Fruit fly (Drosophila melanogaster) whole organism, pupa: Measurements from ENCODE around the gene Sras.
A peak's percentile ranks its signal among the peaks of the same experiment; 100 is the strongest.

Experiments used
- CG10348 ChIP-seq: fragments of 200-800 bp; sonication (Bioruptor generic); IDR thresholded peaks from 2 replicates; pipeline ENCODE4 v1.3.6; 2022; ENCODE audit warnings: missing biosample characterization, missing genetic modification characterization
- CG12605 ChIP-seq: fragments of 200-800 bp; sonication (Bioruptor generic); IDR thresholded peaks from 2 replicates; pipeline ENCODE4 v1.3.6; 2022; ENCODE audit warnings: missing biosample characterization, missing genetic modification characterization
- CG13204 ChIP-seq: fragments of 200-800 bp; sonication (Bioruptor generic); optimal IDR thresholded peaks from 2 replicates; lab custom pipeline; 2018; ENCODE audit warnings: missing biosample characterization, mild to moderate bottlenecking, missing genetic modification characterization, moderate library complexity
- CG14655 ChIP-seq: fragments of 200-800 bp; sonication (Bioruptor generic); optimal IDR thresholded peaks from 3 replicates; lab custom pipeline; 2017; ENCODE audit warnings: mild to moderate bottlenecking, missing biosample characterization, missing genetic modification reagents, missing genetic modification characterization
- CG15710 ChIP-seq: fragments of 200-800 bp; sonication (Bioruptor generic); optimal IDR thresholded peaks from 2 replicates; lab custom pipeline; 2018; ENCODE audit warnings: missing biosample characterization, mild to moderate bottlenecking, missing genetic modification characterization, moderate library complexity
- CG17806 ChIP-seq: fragments of 200-800 bp; sonication (Bioruptor generic); optimal IDR thresholded peaks from 2 replicates; lab custom pipeline; 2018; ENCODE audit warnings: missing biosample characterization, mild to moderate bottlenecking, missing genetic modification characterization, moderate library complexity
- CG32121 ChIP-seq: fragments of 200-800 bp; sonication (Bioruptor generic); IDR thresholded peaks from 2 replicates; pipeline ENCODE4 v1.3.6; 2022; ENCODE audit warnings: missing biosample characterization, missing genetic modification characterization
- CG34367 ChIP-seq: fragments of 200-800 bp; sonication (Bioruptor generic); optimal IDR thresholded peaks from 2 replicates; lab custom pipeline; 2018; ENCODE audit warnings: missing biosample characterization, mild to moderate bottlenecking, missing genetic modification characterization
- CG4496 ChIP-seq: fragments of 200-800 bp; sonication (Bioruptor generic); IDR thresholded peaks from 3 replicates; pipeline ENCODE4 v1.3.6; 2022; ENCODE audit warnings: missing biosample characterization, missing genetic modification characterization
- CG8159 ChIP-seq: fragments of 200-800 bp; sonication (Bioruptor generic); optimal IDR thresholded peaks from 3 replicates; lab custom pipeline; 2018; ENCODE audit warnings: missing biosample characterization, mild to moderate bottlenecking, missing genetic modification characterization, moderate library complexity
- CG8301 ChIP-seq: fragments of 200-800 bp; sonication (Bioruptor generic); optimal IDR thresholded peaks from 2 replicates; lab custom pipeline; 2018; ENCODE audit warnings: missing biosample characterization, mild to moderate bottlenecking, missing genetic modification characterization
- CG9948 ChIP-seq: fragments of 200-800 bp; sonication (Bioruptor generic); optimal IDR thresholded peaks from 2 replicates; lab custom pipeline; 2018; ENCODE audit warnings: missing biosample characterization, mild to moderate bottlenecking, missing genetic modification characterization, moderate library complexity
- D1 ChIP-seq: fragments of 200-800 bp; sonication (Bioruptor generic); optimal IDR thresholded peaks from 2 replicates; lab custom pipeline; 2018; ENCODE audit warnings: missing biosample characterization, mild to moderate bottlenecking, missing genetic modification characterization, moderate library complexity
- EcR ChIP-seq: fragments of 200-800 bp; sonication (Bioruptor generic); optimal IDR thresholded peaks from 3 replicates; lab custom pipeline; 2019; ENCODE audit warnings: missing biosample characterization, missing genetic modification characterization, mild to moderate bottlenecking, moderate library complexity, missing genetic modification reagents
- Ets98B ChIP-seq: fragments of 200-800 bp; sonication (Bioruptor generic); IDR thresholded peaks from 2 replicates; pipeline ENCODE4 v1.3.6; 2022; ENCODE audit warnings: missing biosample characterization, missing genetic modification characterization
- Pif1A ChIP-seq: fragments of 200-800 bp; sonication (Bioruptor generic); optimal IDR thresholded peaks from 3 replicates; lab custom pipeline; 2016; ENCODE audit warnings: missing biosample characterization, missing genetic modification characterization
- Pif1B ChIP-seq: fragments of 200-800 bp; sonication (Bioruptor generic); optimal IDR thresholded peaks from 3 replicates; lab custom pipeline; 2016; ENCODE audit warnings: missing biosample characterization, missing genetic modification characterization
- Snoo ChIP-seq: fragments of 200-800 bp; sonication (Bioruptor generic); optimal IDR thresholded peaks from 3 replicates; lab custom pipeline; 2017; ENCODE audit warnings: missing biosample characterization, mild to moderate bottlenecking, missing genetic modification characterization, inconsistent platforms
- fd96Ca ChIP-seq: fragments of 200-800 bp; sonication (Bioruptor generic); IDR thresholded peaks from 3 replicates; pipeline ENCODE4 v1.3.6; 2022; ENCODE audit warnings: missing biosample characterization, missing genetic modification characterization
- gl ChIP-seq: fragments of 200-800 bp; sonication (Bioruptor generic); optimal IDR thresholded peaks from 2 replicates; lab custom pipeline; 2018; ENCODE audit warnings: missing biosample characterization, mild to moderate bottlenecking, missing genetic modification characterization
- rn ChIP-seq: fragments of 200-800 bp; sonication (Bioruptor generic); IDR thresholded peaks from 2 replicates; pipeline ENCODE4 v1.3.6; 2022; ENCODE audit warnings: missing biosample characterization, missing genetic modification characterization

Gene Sras

DNA sequence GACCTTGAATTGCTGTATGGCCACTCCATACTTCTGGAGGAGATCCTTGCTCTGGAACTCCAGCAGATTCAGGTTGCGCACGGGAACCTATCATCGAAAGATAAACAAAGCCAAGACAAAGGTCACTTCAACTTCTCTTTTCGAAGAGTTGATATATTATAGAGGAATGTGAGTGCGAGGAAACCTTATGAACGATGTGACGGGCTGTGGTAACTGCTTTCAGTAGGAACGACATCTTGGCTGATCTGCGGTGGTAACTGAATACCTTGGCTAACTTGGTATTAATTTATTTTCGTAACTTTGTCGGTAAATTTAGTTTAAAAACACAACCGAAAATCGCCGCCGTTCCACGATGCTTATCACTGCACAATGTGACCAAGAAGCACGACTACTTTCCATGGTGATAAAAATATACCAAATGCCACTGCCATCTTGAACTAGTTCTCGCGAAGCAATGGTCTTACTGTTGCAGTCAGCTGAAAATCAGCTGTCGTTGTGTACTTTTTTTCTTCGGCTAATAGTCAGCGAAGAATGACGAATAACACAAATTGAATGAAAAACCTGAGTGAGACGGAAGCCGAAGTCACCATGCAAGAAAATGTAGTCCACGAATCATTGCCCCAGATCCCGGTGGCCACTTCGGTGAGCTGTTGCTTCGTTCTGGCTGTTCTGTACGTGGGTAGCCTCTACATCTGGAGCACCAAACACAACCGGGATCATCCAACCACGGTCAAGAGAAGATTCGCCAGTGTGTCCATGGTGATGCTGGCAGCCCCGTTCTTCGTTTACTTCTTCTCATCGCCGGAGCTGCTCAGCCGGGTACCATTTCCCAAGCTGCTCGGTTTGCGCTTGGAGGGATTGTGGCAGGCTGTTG, at the start of gene Sras, which contains the start of gene ScsbetaG:
Gene Sras, plus strand, starts transcription at position 466 of the 874 bp plus-strand sequence.
Gene ScsbetaG, minus strand, starts transcription at position 383 of the 874 bp plus-strand sequence.
- no peak for TF ChIP-seq fd96Ca (GFP tag; lab: Robert Waterston, UW)
- TF ChIP-seq gl (tag; lab: Kevin White, UChicago): peak; percentile 1

DNA sequence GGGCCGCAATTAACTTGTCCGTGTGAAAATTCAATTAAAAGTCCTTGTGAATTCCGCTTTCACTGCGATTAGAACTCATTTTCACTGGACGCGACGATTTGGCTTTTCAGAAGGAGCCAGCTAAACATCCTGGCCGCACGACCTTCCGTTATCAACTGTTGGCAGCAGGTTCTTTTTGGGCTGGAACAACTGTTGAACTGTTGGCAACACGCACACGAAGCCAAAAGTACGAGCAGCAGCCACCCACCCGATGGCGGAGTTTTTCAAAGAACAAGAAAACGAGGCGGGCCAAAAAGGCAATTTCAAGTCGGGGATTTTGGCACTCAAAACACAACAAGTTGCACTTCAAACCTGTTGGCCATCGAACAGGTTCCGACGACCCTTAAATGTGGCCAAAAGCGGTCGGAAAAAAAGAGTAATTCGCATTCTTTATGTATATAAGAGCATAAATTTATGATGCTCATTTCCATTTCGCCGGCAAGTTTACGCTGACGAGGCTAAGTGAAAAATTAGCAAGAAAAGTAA, 40.6 kb upstream of the Sras start:
- no peak for TF ChIP-seq EcR (GFP tag; lab: Kevin White, UChicago)
- TF ChIP-seq Snoo (tag; lab: Kevin White, UChicago): no peak
- TF ChIP-seq CG14655 (GFP tag; lab: Kevin White, UChicago): no peak
- no peak for TF ChIP-seq fd96Ca (GFP tag; lab: Robert Waterston, UW)
- TF ChIP-seq D1 (tag; lab: Kevin White, UChicago): no peak
- no peak for TF ChIP-seq CG9948 (tag; lab: Kevin White, UChicago)
- no peak for TF ChIP-seq CG34367 (tag; lab: Kevin White, UChicago)
- TF ChIP-seq CG32121 (GFP tag; lab: Robert Waterston, UW): no peak
- TF ChIP-seq CG13204 (GFP tag; lab: Kevin White, UChicago): no peak
- no peak for TF ChIP-seq rn (GFP tag; lab: Robert Waterston, UW)

DNA sequence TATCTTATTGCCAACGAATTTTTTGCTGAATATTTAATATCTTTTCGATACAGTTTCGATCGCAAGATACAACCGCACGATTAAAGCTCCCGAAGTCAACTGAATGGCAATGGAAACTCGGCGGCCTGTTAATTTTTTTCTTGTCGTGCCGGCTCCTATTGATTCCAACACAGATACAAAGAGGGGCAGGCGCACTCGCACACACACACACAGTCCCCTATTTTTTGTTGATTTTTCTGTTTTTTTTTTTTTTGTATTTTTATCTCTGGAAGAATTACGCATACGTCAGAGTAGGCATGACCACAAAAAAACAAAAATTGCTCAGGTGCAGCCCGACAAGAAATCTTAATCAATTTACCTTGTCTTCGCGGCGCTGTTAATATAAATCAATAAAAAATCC, 34.3 kb upstream of the Sras start, which contains the start of gene Lkr:
Gene Lkr, minus strand, starts transcription at position 101 of the 400 bp plus-strand sequence.
- TF ChIP-seq Snoo (tag; lab: Kevin White, UChicago) (no peak), CG9948 (tag; lab: Kevin White, UChicago) (no peak), CG8159 (tag; lab: Kevin White, UChicago) (no peak), CG15710 (tag; lab: Kevin White, UChicago) (no peak), CG34367 (tag; lab: Kevin White, UChicago) (no peak), fd96Ca (GFP tag; lab: Robert Waterston, UW) (no peak), CG32121 (GFP tag; lab: Robert Waterston, UW) (no peak), D1 (tag; lab: Kevin White, UChicago) (no peak), CG14655 (GFP tag; lab: Kevin White, UChicago) (no peak), Ets98B (GFP tag; lab: Robert Waterston, UW) (no peak), rn (GFP tag; lab: Robert Waterston, UW) (no peak), Pif1A (GFP tag; lab: Kevin White, UChicago) (no peak), CG13204 (GFP tag; lab: Kevin White, UChicago) (no peak), CG10348 (GFP tag; lab: Robert Waterston, UW) (no peak), gl (tag; lab: Kevin White, UChicago) (no peak), CG8301 (tag; lab: Kevin White, UChicago) (no peak), CG17806 (tag; lab: Kevin White, UChicago) (no peak), Pif1B (no peak)

DNA sequence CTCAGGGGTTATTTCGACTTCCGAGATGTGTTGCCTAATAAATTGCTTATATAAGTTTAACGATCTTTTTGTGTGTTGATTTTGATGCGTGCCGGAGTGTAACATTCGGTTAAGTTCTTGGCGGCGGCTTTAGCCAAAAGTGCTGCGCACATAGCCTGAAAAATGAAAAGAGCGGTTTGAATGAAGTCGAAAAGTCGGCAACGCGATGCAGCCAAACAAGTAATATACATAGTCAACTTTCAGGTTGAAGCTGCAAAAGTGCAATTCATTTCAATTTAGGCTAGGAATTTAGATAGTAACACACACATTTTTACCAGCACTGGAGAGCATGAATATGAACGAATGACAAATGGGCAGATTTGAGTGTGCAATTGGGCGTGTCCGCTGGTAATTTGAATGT, 29.3 kb upstream of the Sras start:
- TF ChIP-seq CG10348 (GFP tag; lab: Robert Waterston, UW) (no peak), fd96Ca (GFP tag; lab: Robert Waterston, UW) (no peak), CG8301 (tag; lab: Kevin White, UChicago) (no peak), rn (GFP tag; lab: Robert Waterston, UW) (no peak), CG17806 (tag; lab: Kevin White, UChicago) (no peak), CG13204 (GFP tag; lab: Kevin White, UChicago) (no peak), CG9948 (tag; lab: Kevin White, UChicago) (no peak), Pif1B (no peak), CG34367 (tag; lab: Kevin White, UChicago) (no peak)

DNA sequence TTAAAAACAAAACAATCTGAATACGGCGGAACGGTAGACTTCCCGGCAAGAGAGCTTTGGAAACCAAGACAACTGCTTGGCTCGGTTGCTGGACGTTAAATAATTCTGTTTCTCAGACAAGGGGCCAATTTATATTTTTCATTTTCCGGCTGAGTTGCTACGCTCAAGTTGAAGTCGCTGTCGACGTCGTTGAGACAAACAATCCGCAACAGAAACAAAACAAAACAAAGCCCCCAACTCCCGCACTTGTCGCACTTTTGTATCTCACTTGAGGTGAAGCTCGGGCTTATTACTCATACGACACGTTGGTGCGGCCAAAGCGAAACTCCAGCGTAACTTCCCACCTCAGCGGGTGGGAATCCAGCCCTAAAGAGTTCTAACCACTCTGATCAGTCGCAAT, 27.9 kb upstream of the Sras start, which contains the start of gene CG13285:
Gene CG13285, minus strand, starts transcription at position 101 of the 400 bp plus-strand sequence.
- TF ChIP-seq EcR (GFP tag; lab: Kevin White, UChicago): no peak
- TF ChIP-seq CG8159 (tag; lab: Kevin White, UChicago): no peak
- no peak for TF ChIP-seq D1 (tag; lab: Kevin White, UChicago)

DNA sequence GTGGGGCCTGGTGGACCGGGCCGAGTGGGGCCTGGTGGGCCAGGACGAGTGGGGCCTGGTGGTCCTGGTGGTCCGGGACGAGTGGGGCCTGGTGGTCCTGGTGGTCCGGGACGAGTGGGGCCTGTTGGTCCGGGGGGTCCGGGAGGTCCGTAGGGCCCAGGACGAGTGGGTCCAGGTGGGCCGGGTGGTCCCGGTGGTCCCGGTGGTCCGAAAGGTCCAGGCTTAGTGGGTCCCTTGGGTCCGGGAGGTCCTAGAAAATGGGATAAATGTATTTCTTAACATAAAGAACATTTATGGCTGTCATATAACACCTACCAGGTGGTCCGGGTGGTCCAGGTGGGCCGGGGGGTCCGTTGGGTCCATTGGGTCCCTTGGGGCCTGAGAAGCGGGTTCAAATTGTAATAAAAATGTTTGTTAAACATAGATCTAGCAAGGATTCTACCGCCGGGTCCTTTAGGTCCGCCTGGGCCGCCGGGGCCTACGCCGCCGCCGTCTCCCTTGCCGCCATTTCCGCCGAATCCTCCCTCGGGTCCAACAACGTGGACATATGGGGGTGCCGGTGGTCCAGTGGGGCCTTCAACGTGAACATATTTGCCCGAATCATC, 22.8 kb upstream of the Sras start:
- TF ChIP-seq CG12605 (GFP tag; lab: Robert Waterston, UW) (no peak), CG34367 (tag; lab: Kevin White, UChicago) (no peak), gl (tag; lab: Kevin White, UChicago) (no peak), Pif1B (no peak), CG32121 (GFP tag; lab: Robert Waterston, UW) (no peak), CG10348 (GFP tag; lab: Robert Waterston, UW) (no peak), CG13204 (GFP tag; lab: Kevin White, UChicago) (no peak), Ets98B (GFP tag; lab: Robert Waterston, UW) (no peak), CG9948 (tag; lab: Kevin White, UChicago) (no peak), D1 (tag; lab: Kevin White, UChicago) (no peak), EcR (GFP tag; lab: Kevin White, UChicago) (no peak), CG8301 (tag; lab: Kevin White, UChicago) (no peak), CG17806 (tag; lab: Kevin White, UChicago) (no peak), CG14655 (GFP tag; lab: Kevin White, UChicago) (no peak), fd96Ca (GFP tag; lab: Robert Waterston, UW) (no peak), CG4496 (GFP tag; lab: Robert Waterston, UW) (no peak), CG15710 (tag; lab: Kevin White, UChicago) (no peak), Pif1A (GFP tag; lab: Kevin White, UChicago) (no peak), rn (GFP tag; lab: Robert Waterston, UW) (no peak), Snoo (tag; lab: Kevin White, UChicago) (no peak)
- TF ChIP-seq, all 21 proteins: peak for 0
